Worm (Caenorhabditis elegans) whole organism, young adult: Measurements from ENCODE around the gene T21D12.7.

Experiments
- egl-18 ChIP-seq: fragments of 200-800 bp; sonication (Bioruptor generic); IDR thresholded peaks from 2 replicates; pipeline ENCODE4 v1.3.6; 2022; ENCODE audit warnings: missing genetic modification reagents, missing genetic modification characterization, missing compliant biosample characterization
- snpc-3.4 ChIP-seq: sonication (generic microtip); optimal IDR thresholded peaks from 2 replicates; lab custom pipeline; 2017; ENCODE audit warnings: missing genetic modification characterization, mild to moderate bottlenecking, missing compliant biosample characterization, antibody characterized with exemption, moderate library complexity, missing genotype, missing genetic modification reagents
- snpc-4 ChIP-seq, 5 experiments: fragments of 150-350 bp in 1 of 5; sonication (generic microtip) in 4 of 5; optimal IDR thresholded peaks; 2 replicates each; lab custom pipeline; 2014 to 2018; ENCODE audit warnings: missing genetic modification characterization in 5 of 5, missing biosample characterization in 3 of 5, antibody characterized with exemption in 2 of 5, mild to moderate bottlenecking in 2 of 5, missing compliant biosample characterization in 2 of 5, missing genotype in 2 of 5, moderate library complexity in 2 of 5, missing genetic modification reagents in 1 of 5

- TF ChIP-seq snpc-4 (GFP tag; optimal IDR thresholded peaks at IDR 0.05; lab: Kevin White, UChicago) (no peak), snpc-4 (tag; optimal IDR thresholded peaks at IDR 0.05; lab: Kevin White, UChicago) (no peak), egl-18 (GFP tag; lab: Robert Waterston, UW) (no peak), snpc-3.4 (tag; lab: Kevin White, UChicago) (no peak)
Measured at ce11 chrIV:303264-303663, 12.0 kb upstream of the T21D12.7 start.
